Worm (Caenorhabditis elegans) whole organism, L4/young adult: ENCODE results near the gene srg-50.

Experiments
- W03F9.2 ChIP-seq: fragments of 150-350 bp; optimal IDR thresholded peaks from 2 replicates; lab custom pipeline; 2014; ENCODE audit warnings: missing biosample characterization, missing genetic modification characterization
- dao-5 ChIP-seq: sonication (generic microtip); optimal IDR thresholded peaks from 2 replicates; lab custom pipeline; 2016; ENCODE audit warnings: missing genotype, missing genetic modification characterization, moderate library complexity, missing compliant biosample characterization
- him-1 ChIP-seq: sonication (generic microtip); optimal IDR thresholded peaks from 2 replicates; lab custom pipeline; 2016; ENCODE audit warnings: missing genotype, missing genetic modification reagents, missing genetic modification characterization, missing compliant biosample characterization

The srg-50 gene

ce11 chrIV:7075063-7075462 lies at the start of gene srg-50:
srg-50 (minus strand) TSS chrIV:7075163.
- TF ChIP-seq dao-5 (tag; lab: Kevin White, UChicago) (no peak), W03F9.2 (tag; lab: Kevin White, UChicago) (no peak), him-1 (tag; lab: Kevin White, UChicago) (no peak)

ce11 chrIV:7121313-7122055 lies 46.5 kb upstream of the srg-50 start, which contains the start of the genes C34D4.10 and str-48:
C34D4.10 (minus strand) TSS chrIV:7121413.
str-48 (plus strand) TSS chrIV:7122005.
- no peak for TF ChIP-seq dao-5 (tag; lab: Kevin White, UChicago)
- TF ChIP-seq W03F9.2 (tag; lab: Kevin White, UChicago): no peak
- no peak for TF ChIP-seq him-1 (tag; lab: Kevin White, UChicago)

- no peak for TF ChIP-seq W03F9.2 (tag; lab: Kevin White, UChicago)
Observed at ce11 chrIV:7114599-7114998, 39.6 kb upstream of the srg-50 start, which contains the start of gene nas-8. nas-8 (plus strand) TSS chrIV:7114899.

ce11 chrIV:7111354-7111753 lies 36.4 kb upstream of the srg-50 start, which contains the start of the genes ZC477.7 and ssq-3:
ZC477.7 (minus strand) TSS chrIV:7111454.
ssq-3 (plus strand) TSS chrIV:7111604.
- TF ChIP-seq W03F9.2 (tag; lab: Kevin White, UChicago): no peak
- TF ChIP-seq dao-5 (tag; lab: Kevin White, UChicago): no peak
- TF ChIP-seq him-1 (tag; lab: Kevin White, UChicago): no peak

- TF ChIP-seq dao-5 (tag; lab: Kevin White, UChicago): no peak
- TF ChIP-seq him-1 (tag; lab: Kevin White, UChicago): no peak
- no peak for TF ChIP-seq W03F9.2 (tag; lab: Kevin White, UChicago)
Observed at ce11 chrIV:7107893-7108292, 32.9 kb upstream of the srg-50 start, which contains the start of gene ZC477.2. ZC477.2 (plus strand) TSS chrIV:7108193.

ce11 chrIV:7103211-7103679 lies 28.3 kb upstream of the srg-50 start, which contains the start of the genes rde-8 and ZC477.3:
rde-8 (minus strand) TSS chrIV:7103261.
ZC477.3 (plus strand) TSS chrIV:7103492.
- TF ChIP-seq dao-5 (tag; lab: Kevin White, UChicago): no peak
- peak; percentile 75 for TF ChIP-seq W03F9.2 (tag; lab: Kevin White, UChicago)
- no peak for TF ChIP-seq him-1 (tag; lab: Kevin White, UChicago)

ce11 chrIV:7099377-7099776 lies 24.4 kb upstream of the srg-50 start:
- TF ChIP-seq W03F9.2 (tag; lab: Kevin White, UChicago) (no peak), dao-5 (tag; lab: Kevin White, UChicago) (no peak), him-1 (tag; lab: Kevin White, UChicago) (no peak)

- TF ChIP-seq dao-5 (tag; lab: Kevin White, UChicago): no peak
- no peak for TF ChIP-seq W03F9.2 (tag; lab: Kevin White, UChicago)
- no peak for TF ChIP-seq him-1 (tag; lab: Kevin White, UChicago)
Observed at ce11 chrIV:7098509-7099065, 23.6 kb upstream of the srg-50 start, which contains the start of gene ZC477.4. ZC477.4 (minus strand) TSS chrIV:7098784.

ce11 chrIV:7097450-7097849 lies 22.5 kb upstream of the srg-50 start:
- TF ChIP-seq him-1 (tag; lab: Kevin White, UChicago): no peak
- no peak for TF ChIP-seq dao-5 (tag; lab: Kevin White, UChicago)
- no peak for TF ChIP-seq W03F9.2 (tag; lab: Kevin White, UChicago)

ce11 chrIV:7096097-7096496 lies 21.1 kb upstream of the srg-50 start:
- TF ChIP-seq W03F9.2 (tag; lab: Kevin White, UChicago): no peak
- TF ChIP-seq dao-5 (tag; lab: Kevin White, UChicago): no peak

- no peak for TF ChIP-seq him-1 (tag; lab: Kevin White, UChicago)
Observed at ce11 chrIV:7095396-7095964, 20.5 kb upstream of the srg-50 start.

ce11 chrIV:7094216-7094758 lies 19.3 kb upstream of the srg-50 start, which contains the start of gene deb-1:
deb-1 (minus strand) TSS chrIV:7094266.
- TF ChIP-seq dao-5 (tag; lab: Kevin White, UChicago) (no peak), W03F9.2 (tag; lab: Kevin White, UChicago) (no peak), him-1 (tag; lab: Kevin White, UChicago) (no peak)

ce11 chrIV:7084632-7085160 lies 9.7 kb upstream of the srg-50 start, which contains the start of gene rps-4:
rps-4 (minus strand) TSS chrIV:7084682.
- TF ChIP-seq dao-5 (tag; lab: Kevin White, UChicago) (no peak), W03F9.2 (tag; lab: Kevin White, UChicago) (peak; percentile 97), him-1 (tag; lab: Kevin White, UChicago) (peak; percentile 56)
